Worm (Caenorhabditis elegans) whole organism, mixed stage, embryonic: Measurements from ENCODE around the gene sra-35.

ENCODE experiments used
- M03D4.4 ChIP-seq: sonication (generic microtip); optimal IDR thresholded peaks from 2 replicates; lab custom pipeline; 2017; ENCODE audit warnings: mild to moderate bottlenecking, missing genetic modification characterization, missing compliant biosample characterization
- bed-3 ChIP-seq: fragments of 200-800 bp; sonication (Bioruptor generic); optimal IDR thresholded peaks from 3 replicates; lab custom pipeline; 2018; ENCODE audit warnings: mild to moderate bottlenecking, missing genetic modification characterization, moderate library complexity, missing compliant biosample characterization
- blmp-1 ChIP-seq: fragments of 150-350 bp; optimal IDR thresholded peaks from 2 replicates; lab custom pipeline; 2014; ENCODE audit warnings: missing biosample characterization, missing genetic modification characterization
- ceh-39 ChIP-seq: fragments of 150-350 bp; optimal IDR thresholded peaks from 2 replicates; lab custom pipeline; 2014; ENCODE audit warnings: missing biosample characterization, missing genetic modification characterization
- ceh-43 ChIP-seq: fragments of 200-800 bp; sonication (Bioruptor generic); optimal IDR thresholded peaks from 2 replicates; lab custom pipeline; 2018; ENCODE audit warnings: mild to moderate bottlenecking, missing genetic modification characterization, moderate library complexity, missing compliant biosample characterization
- ceh-83 ChIP-seq: fragments of 200-800 bp; sonication (Bioruptor generic); optimal IDR thresholded peaks from 2 replicates; lab custom pipeline; 2018; ENCODE audit warnings: mild to moderate bottlenecking, missing genetic modification characterization, missing compliant biosample characterization
- ces-1 ChIP-seq: fragments of 150-350 bp; optimal IDR thresholded peaks from 2 replicates; lab custom pipeline; 2014; ENCODE audit warnings: missing biosample characterization, missing genetic modification reagents, missing genetic modification characterization
- cnd-1 ChIP-seq: fragments of 200-800 bp; sonication (Bioruptor generic); optimal IDR thresholded peaks from 2 replicates; lab custom pipeline; 2018; ENCODE audit warnings: mild to moderate bottlenecking, missing genetic modification characterization, missing compliant biosample characterization
- drap-1 ChIP-seq: fragments of 200-800 bp; sonication (Bioruptor generic); optimal IDR thresholded peaks from 3 replicates; lab custom pipeline; 2018; ENCODE audit warnings: mild to moderate bottlenecking, missing genetic modification characterization, missing compliant biosample characterization
- elt-1 ChIP-seq: sonication (generic microtip); optimal IDR thresholded peaks from 2 replicates; lab custom pipeline; 2017; ENCODE audit warnings: missing genetic modification characterization, mild to moderate bottlenecking, missing compliant biosample characterization, antibody characterized with exemption, moderate library complexity, borderline replicate concordance; ENCODE audit not compliant: insufficient read depth
- elt-3 ChIP-seq: fragments of 150-350 bp; optimal IDR thresholded peaks from 2 replicates; lab custom pipeline; 2014; ENCODE audit warnings: missing biosample characterization, missing genetic modification characterization
- flh-1 ChIP-seq: fragments of 200-800 bp; sonication (Bioruptor generic); optimal IDR thresholded peaks from 2 replicates; lab custom pipeline; 2018; ENCODE audit warnings: mild to moderate bottlenecking, missing genetic modification characterization, moderate library complexity, missing compliant biosample characterization
- ham-2 ChIP-seq: fragments of 200-800 bp; sonication (Bioruptor generic); optimal IDR thresholded peaks from 2 replicates; lab custom pipeline; 2018; ENCODE audit warnings: mild to moderate bottlenecking, missing genetic modification characterization, missing compliant biosample characterization
- hlh-1 ChIP-seq: fragments of 150-350 bp; optimal IDR thresholded peaks from 2 replicates; lab custom pipeline; 2014; ENCODE audit warnings: missing biosample characterization, missing genetic modification reagents, missing genetic modification characterization
- lin-13 ChIP-seq: fragments of 150-350 bp; optimal IDR thresholded peaks from 2 replicates; lab custom pipeline; 2014; ENCODE audit warnings: missing biosample characterization, missing genetic modification characterization
- lin-32 ChIP-seq: fragments of 200-800 bp; sonication (Bioruptor generic); optimal IDR thresholded peaks from 2 replicates; lab custom pipeline; 2018; ENCODE audit warnings: mild to moderate bottlenecking, missing genetic modification characterization, missing compliant biosample characterization
- lsy-2 ChIP-seq: fragments of 150-350 bp; optimal IDR thresholded peaks from 2 replicates; lab custom pipeline; 2014; ENCODE audit warnings: missing biosample characterization, missing genetic modification characterization
- mab-5 ChIP-seq: fragments of 150-350 bp; optimal IDR thresholded peaks from 2 replicates; lab custom pipeline; 2014; ENCODE audit warnings: missing biosample characterization, missing genetic modification characterization
- mep-1 ChIP-seq: fragments of 150-350 bp; optimal IDR thresholded peaks from 2 replicates; lab custom pipeline; 2017; ENCODE audit warnings: missing biosample characterization, missing genetic modification reagents, missing genetic modification characterization, inconsistent platforms
- mls-2 ChIP-seq: sonication (generic microtip); optimal IDR thresholded peaks from 2 replicates; lab custom pipeline; 2016; ENCODE audit warnings: mild to moderate bottlenecking, missing genetic modification characterization, moderate library complexity, missing compliant biosample characterization
- nhr-12 ChIP-seq: fragments of 150-350 bp; optimal IDR thresholded peaks from 2 replicates; lab custom pipeline; 2014; ENCODE audit warnings: missing biosample characterization, missing genetic modification characterization
- nhr-2 ChIP-seq: fragments of 150-350 bp; optimal IDR thresholded peaks from 2 replicates; lab custom pipeline; 2014; ENCODE audit warnings: missing biosample characterization, missing genetic modification characterization
- nhr-237 ChIP-seq: fragments of 150-350 bp; optimal IDR thresholded peaks from 2 replicates; lab custom pipeline; 2014; ENCODE audit warnings: missing biosample characterization, missing genetic modification characterization
- nhr-28 ChIP-seq: fragments of 150-350 bp; optimal IDR thresholded peaks from 2 replicates; lab custom pipeline; 2014; ENCODE audit warnings: missing biosample characterization, missing genetic modification characterization
- nhr-76 ChIP-seq: sonication (generic microtip); optimal IDR thresholded peaks from 2 replicates; lab custom pipeline; 2017; ENCODE audit warnings: missing biosample characterization, missing genetic modification characterization
- pha-4 ChIP-seq: fragments of 150-350 bp; optimal IDR thresholded peaks from 2 replicates; lab custom pipeline; 2018; ENCODE audit warnings: missing biosample characterization, missing genetic modification reagents, missing genetic modification characterization
- sem-2 ChIP-seq: fragments of 200-800 bp; sonication (Bioruptor generic); optimal IDR thresholded peaks from 2 replicates; lab custom pipeline; 2018; ENCODE audit warnings: mild to moderate bottlenecking, missing genetic modification characterization, missing compliant biosample characterization
- snpc-4 ChIP-seq: fragments of 150-350 bp; optimal IDR thresholded peaks from 2 replicates; lab custom pipeline; 2014; ENCODE audit warnings: missing biosample characterization, missing genetic modification characterization
- sptf-1 ChIP-seq: sonication (generic microtip); optimal IDR thresholded peaks from 2 replicates; lab custom pipeline; 2017; ENCODE audit warnings: mild to moderate bottlenecking, missing genetic modification characterization, moderate library complexity, missing compliant biosample characterization
- tbx-8 ChIP-seq: fragments of 200-800 bp; sonication (Bioruptor generic); optimal IDR thresholded peaks from 2 replicates; lab custom pipeline; 2018; ENCODE audit warnings: mild to moderate bottlenecking, missing genetic modification characterization, moderate library complexity, missing compliant biosample characterization
- unc-120 ChIP-seq: sonication (generic microtip); optimal IDR thresholded peaks from 2 replicates; lab custom pipeline; 2017; ENCODE audit warnings: missing genetic modification characterization, missing compliant biosample characterization; ENCODE audit not compliant: poor library complexity, severe bottlenecking
- unc-39 ChIP-seq: fragments of 150-350 bp; optimal IDR thresholded peaks from 2 replicates; lab custom pipeline; 2014; ENCODE audit warnings: missing biosample characterization, missing genetic modification characterization
- unc-62 ChIP-seq: fragments of 150-350 bp; optimal IDR thresholded peaks from 2 replicates; lab custom pipeline; 2014; ENCODE audit warnings: missing biosample characterization, missing genetic modification reagents, missing genetic modification characterization
- zip-8 ChIP-seq: fragments of 150-350 bp; optimal IDR thresholded peaks from 2 replicates; lab custom pipeline; 2014; ENCODE audit warnings: missing biosample characterization, missing genetic modification characterization
- ztf-11 ChIP-seq: fragments of 150-350 bp; optimal IDR thresholded peaks from 2 replicates; lab custom pipeline; 2014; ENCODE audit warnings: missing biosample characterization, missing genetic modification characterization

The sra-35 gene

ce11 chrII:4519976-4520594 is 7.6 kb downstream of the sra-35 start:
- no peak for TF ChIP-seq sptf-1 (tag; lab: Kevin White, UChicago)
- peak; percentile 100 for TF ChIP-seq hlh-1 (tag; lab: Kevin White, UChicago)
- peak; percentile 89 for TF ChIP-seq unc-120 (tag; lab: Kevin White, UChicago)
- TF ChIP-seq unc-62 (GFP tag; lab: Kevin White, UChicago): peak; percentile 62

ce11 chrII:4518300-4518907 is 9.3 kb downstream of the sra-35 start, which contains the start of gene hlh-1:
hlh-1 (plus strand) TSS chrII:4518574.
- TF ChIP-seq unc-62 (GFP tag; lab: Kevin White, UChicago) (peak; percentile 83), lin-32 (GFP tag; lab: Kevin White, UChicago) (no peak), unc-120 (tag; lab: Kevin White, UChicago) (peak; percentile 100), bed-3 (GFP tag; lab: Kevin White, UChicago) (no peak), mab-5 (tag; lab: Kevin White, UChicago) (no peak), mep-1 (no peak), ces-1 (GFP tag; lab: Kevin White, UChicago) (no peak), cnd-1 (tag; lab: Kevin White, UChicago) (no peak), nhr-28 (tag; lab: Kevin White, UChicago) (no peak), ceh-43 (no peak), blmp-1 (tag; lab: Kevin White, UChicago) (no peak), tbx-8 (no peak), sem-2 (GFP tag; lab: Kevin White, UChicago) (no peak), pha-4 (tag; lab: Kevin White, UChicago) (no peak), hlh-1 (tag; lab: Kevin White, UChicago) (peak; percentile 100), lsy-2 (tag; lab: Kevin White, UChicago) (peak; percentile 89), sptf-1 (tag; lab: Kevin White, UChicago) (peak; percentile 12), elt-3 (no peak), zip-8 (tag; lab: Kevin White, UChicago) (no peak), nhr-2 (no peak), unc-39 (tag; lab: Kevin White, UChicago) (no peak), drap-1 (GFP tag; lab: Kevin White, UChicago) (no peak), flh-1 (GFP tag; lab: Kevin White, UChicago) (no peak), elt-1 (tag; lab: Kevin White, UChicago) (no peak), nhr-12 (tag; lab: Kevin White, UChicago) (no peak), ham-2 (GFP tag; lab: Kevin White, UChicago) (no peak), M03D4.4 (no peak), mls-2 (tag; lab: Kevin White, UChicago) (no peak), lin-13 (no peak), ceh-39 (no peak), snpc-4 (no peak), ceh-83 (GFP tag; lab: Kevin White, UChicago) (no peak), ztf-11 (tag; lab: Kevin White, UChicago) (no peak), nhr-237 (tag; lab: Kevin White, UChicago) (no peak), nhr-76 (no peak)

ce11 chrII:4517254-4517653 is 10.4 kb downstream of the sra-35 start:
- TF ChIP-seq ztf-11 (tag; lab: Kevin White, UChicago): no peak
- no peak for TF ChIP-seq mls-2 (tag; lab: Kevin White, UChicago)
- peak; percentile 14 for TF ChIP-seq lsy-2 (tag; lab: Kevin White, UChicago)
- TF ChIP-seq hlh-1 (tag; lab: Kevin White, UChicago): peak; percentile 95
- no peak for TF ChIP-seq unc-39 (tag; lab: Kevin White, UChicago)
- TF ChIP-seq sptf-1 (tag; lab: Kevin White, UChicago): no peak
- TF ChIP-seq pha-4 (tag; lab: Kevin White, UChicago): no peak
